Fruit fly (Drosophila melanogaster): ENCODE data around the gene Trissin.

- TF ChIP-seq psq (optimal IDR thresholded peaks at IDR 0.05) (no peak), CG8478 (optimal IDR thresholded peaks at IDR 0.05) (no peak), pan (optimal IDR thresholded peaks at IDR 0.05) (no peak), usp (GFP tag; optimal IDR thresholded peaks at IDR 0.05) (no peak), Dll (optimal IDR thresholded peaks at IDR 0.05) (no peak)
Observed at dm6 chr3R:15507760-15508159, 22.6 kb upstream of the Trissin start.
